Fruit fly (Drosophila melanogaster) whole organism, embryonic: Measurements from ENCODE around the gene Lcp65Ad.
A peak's percentile ranks its signal among the peaks of the same experiment; 100 is the strongest.

Experiments used
- ATbp ChIP-seq: fragments of 200-800 bp; sonication (Bioruptor generic); optimal IDR thresholded peaks from 2 replicates; lab custom pipeline; 2017; ENCODE audit warnings: missing biosample characterization, mild to moderate bottlenecking, missing genetic modification characterization, missing genetic modification reagents
- B-H2 ChIP-seq: fragments of 200-800 bp; sonication (Bioruptor generic); optimal IDR thresholded peaks from 2 replicates; lab custom pipeline; 2018; ENCODE audit warnings: missing biosample characterization, mild to moderate bottlenecking, missing genetic modification characterization
- CG10274 ChIP-seq: fragments of 200-800 bp; sonication (Bioruptor generic); optimal IDR thresholded peaks from 3 replicates; lab custom pipeline; 2017; ENCODE audit warnings: missing biosample characterization, mild to moderate bottlenecking, missing genetic modification characterization
- CG11085 ChIP-seq: fragments of 200-800 bp; sonication (Bioruptor generic); IDR thresholded peaks from 2 replicates; pipeline ENCODE4 v1.3.6; 2022; ENCODE audit warnings: missing biosample characterization, missing genetic modification characterization
- CG11093 ChIP-seq: fragments of 200-800 bp; sonication (Bioruptor generic); IDR thresholded peaks from 3 replicates; pipeline ENCODE4 v1.3.6; 2022; ENCODE audit warnings: missing biosample characterization, missing genetic modification characterization
- CG11696 ChIP-seq: fragments of 200-800 bp; sonication (Bioruptor generic); IDR thresholded peaks from 2 replicates; pipeline ENCODE4 v1.3.6; 2022; ENCODE audit warnings: missing biosample characterization, missing genetic modification characterization
- CG12769 ChIP-seq: fragments of 200-800 bp; sonication (Bioruptor generic); optimal IDR thresholded peaks from 2 replicates; lab custom pipeline; 2019; ENCODE audit warnings: missing biosample characterization, mild to moderate bottlenecking, missing genetic modification characterization, moderate library complexity
- CG12942 ChIP-seq: fragments of 200-800 bp; sonication (Bioruptor generic); optimal IDR thresholded peaks from 3 replicates; lab custom pipeline; 2016; ENCODE audit warnings: missing biosample characterization, missing genetic modification characterization
- CG14050 ChIP-seq: fragments of 200-800 bp; sonication (Bioruptor generic); IDR thresholded peaks from 3 replicates; pipeline ENCODE4 v1.3.6; 2022; ENCODE audit warnings: missing biosample characterization, missing genetic modification characterization
- CG16779 ChIP-seq: fragments of 200-800 bp; sonication (Bioruptor generic); IDR thresholded peaks from 2 replicates; pipeline ENCODE4 v1.3.6; 2022; ENCODE audit warnings: missing biosample characterization, missing genetic modification characterization
- CG17186 ChIP-seq: fragments of 200-800 bp; sonication (Bioruptor generic); optimal IDR thresholded peaks from 3 replicates; lab custom pipeline; 2017; ENCODE audit warnings: missing biosample characterization, missing genetic modification reagents, missing genetic modification characterization
- CG17328 ChIP-seq: fragments of 200-800 bp; sonication (Bioruptor generic); IDR thresholded peaks from 2 replicates; pipeline ENCODE4 v1.3.6; 2022; ENCODE audit warnings: missing biosample characterization, missing genetic modification characterization
- CG17359 ChIP-seq: fragments of 200-800 bp; sonication (Bioruptor generic); optimal IDR thresholded peaks from 3 replicates; lab custom pipeline; 2018; ENCODE audit warnings: missing biosample characterization, mild to moderate bottlenecking, missing genetic modification characterization, moderate library complexity
- CG17385 ChIP-seq: fragments of 200-800 bp; sonication (Bioruptor generic); optimal IDR thresholded peaks from 3 replicates; lab custom pipeline; 2018; ENCODE audit warnings: missing biosample characterization, mild to moderate bottlenecking, missing genetic modification characterization
- CG17568 ChIP-seq: fragments of 200-800 bp; sonication (Bioruptor generic); optimal IDR thresholded peaks from 2 replicates; lab custom pipeline; 2018; ENCODE audit warnings: missing biosample characterization, mild to moderate bottlenecking, missing genetic modification characterization, moderate library complexity
- CG17612 ChIP-seq: fragments of 200-800 bp; sonication (Bioruptor generic); IDR thresholded peaks from 2 replicates; pipeline ENCODE4 v1.3.6; 2022; ENCODE audit warnings: missing biosample characterization, missing genetic modification characterization
- CG18011 ChIP-seq: fragments of 200-800 bp; sonication (Bioruptor generic); optimal IDR thresholded peaks from 2 replicates; lab custom pipeline; 2017; ENCODE audit warnings: missing biosample characterization, missing genetic modification characterization, mild to moderate bottlenecking, moderate library complexity, missing genotype
- CG2129 ChIP-seq: fragments of 200-800 bp; sonication (Bioruptor generic); IDR thresholded peaks from 2 replicates; pipeline ENCODE4 v1.3.6; 2022; ENCODE audit warnings: missing biosample characterization, missing genetic modification characterization; ENCODE audit not compliant: partially characterized antibody
- CG2875 ChIP-seq: fragments of 200-800 bp; sonication (Bioruptor generic); optimal IDR thresholded peaks from 2 replicates; lab custom pipeline; 2017; ENCODE audit warnings: missing biosample characterization, mild to moderate bottlenecking, missing genetic modification characterization, missing genetic modification reagents
- CG33213 ChIP-seq: fragments of 200-800 bp; sonication (Bioruptor generic); optimal IDR thresholded peaks from 3 replicates; lab custom pipeline; 2016; ENCODE audit warnings: missing biosample characterization, missing genetic modification characterization
- CG34376 ChIP-seq: fragments of 200-800 bp; sonication (Bioruptor generic); optimal IDR thresholded peaks from 2 replicates; lab custom pipeline; 2018; ENCODE audit warnings: missing biosample characterization, mild to moderate bottlenecking, missing genetic modification characterization
- CG3838 ChIP-seq: fragments of 200-800 bp; sonication (Bioruptor generic); optimal IDR thresholded peaks from 3 replicates; lab custom pipeline; 2016; ENCODE audit warnings: missing biosample characterization, missing genetic modification characterization
- CG4328 ChIP-seq: fragments of 200-800 bp; sonication (Bioruptor generic); optimal IDR thresholded peaks from 3 replicates; lab custom pipeline; 2017; ENCODE audit warnings: missing biosample characterization, missing genetic modification reagents, missing genetic modification characterization
- CG4404 ChIP-seq: fragments of 200-800 bp; sonication (Bioruptor generic); IDR thresholded peaks from 2 replicates; pipeline ENCODE4 v1.3.6; 2022; ENCODE audit warnings: missing biosample characterization, missing genetic modification characterization
- CG6254 ChIP-seq: fragments of 200-800 bp; sonication (Bioruptor generic); optimal IDR thresholded peaks from 3 replicates; lab custom pipeline; 2017; ENCODE audit warnings: mild to moderate bottlenecking, missing biosample characterization, missing genetic modification reagents, missing genetic modification characterization
- CG6272 ChIP-seq: fragments of 200-800 bp; sonication (Bioruptor generic); IDR thresholded peaks from 2 replicates; pipeline ENCODE4 v1.3.6; 2022; ENCODE audit warnings: missing biosample characterization, missing genetic modification characterization
- CG8359 ChIP-seq: fragments of 200-800 bp; sonication (Bioruptor generic); optimal IDR thresholded peaks from 2 replicates; lab custom pipeline; 2017; ENCODE audit warnings: missing biosample characterization, mild to moderate bottlenecking, missing genetic modification characterization, borderline replicate concordance
- CG8944 ChIP-seq: fragments of 200-800 bp; sonication (Bioruptor generic); optimal IDR thresholded peaks from 3 replicates; lab custom pipeline; 2016; ENCODE audit warnings: missing biosample characterization, missing genetic modification characterization
- CG9215 ChIP-seq: fragments of 200-800 bp; sonication (Bioruptor generic); IDR thresholded peaks from 2 replicates; pipeline ENCODE4 v1.3.6; 2022; ENCODE audit warnings: missing biosample characterization, missing genetic modification characterization
- Camta ChIP-seq: fragments of 200-800 bp; sonication (Bioruptor generic); optimal IDR thresholded peaks from 2 replicates; lab custom pipeline; 2016; ENCODE audit warnings: missing biosample characterization, missing genetic modification characterization
- Elba2 ChIP-seq: fragments of 200-800 bp; sonication (Bioruptor generic); optimal IDR thresholded peaks from 3 replicates; lab custom pipeline; 2016; ENCODE audit warnings: missing biosample characterization, missing genetic modification characterization
- H15 ChIP-seq: fragments of 200-800 bp; sonication (Bioruptor generic); IDR thresholded peaks from 3 replicates; pipeline ENCODE4 v1.3.6; 2022; ENCODE audit warnings: missing biosample characterization, missing genetic modification characterization
- Hr3 ChIP-seq: fragments of 200-800 bp; sonication (Bioruptor generic); optimal IDR thresholded peaks from 3 replicates; lab custom pipeline; 2016; ENCODE audit warnings: missing biosample characterization, missing genetic modification characterization
- Kr ChIP-seq: fragments of 200-800 bp; sonication (Bioruptor generic); optimal IDR thresholded peaks from 2 replicates; lab custom pipeline; 2017; ENCODE audit warnings: missing biosample characterization, mild to moderate bottlenecking, missing genetic modification characterization
- Mrtf ChIP-seq: fragments of 200-800 bp; sonication (Bioruptor generic); IDR thresholded peaks from 3 replicates; pipeline ENCODE4 v1.3.6; 2022; ENCODE audit warnings: missing biosample characterization, missing genetic modification characterization
- NfI ChIP-seq: fragments of 200-800 bp; sonication (Bioruptor generic); optimal IDR thresholded peaks from 3 replicates; lab custom pipeline; 2018; ENCODE audit warnings: missing biosample characterization, mild to moderate bottlenecking, missing genetic modification characterization, moderate library complexity
- crp ChIP-seq, 2 experiments: fragments of 200-800 bp; sonication (Bioruptor generic); optimal IDR thresholded peaks; 2 replicates in 1 of 2; 3 replicates in 1 of 2; lab custom pipeline; 2017; ENCODE audit warnings: missing biosample characterization in 2 of 2, missing genetic modification characterization in 2 of 2, mild to moderate bottlenecking in 1 of 2, moderate library complexity in 1 of 2
- insv ChIP-seq, 2 experiments: fragments of 200-800 bp; sonication (Bioruptor generic); optimal IDR thresholded peaks; 3 replicates each; lab custom pipeline; 2016 to 2018; ENCODE audit warnings: missing biosample characterization in 2 of 2, missing genetic modification characterization in 2 of 2
- lbe ChIP-seq: fragments of 200-800 bp; sonication (Bioruptor generic); optimal IDR thresholded peaks from 2 replicates; lab custom pipeline; 2016; ENCODE audit warnings: missing biosample characterization, mild to moderate bottlenecking, missing genetic modification characterization
- pita ChIP-seq: fragments of 200-800 bp; sonication (Bioruptor generic); optimal IDR thresholded peaks from 2 replicates; lab custom pipeline; 2017; ENCODE audit warnings: missing biosample characterization, mild to moderate bottlenecking, missing genetic modification characterization
- sc ChIP-seq, 3 experiments: fragments of >200 bp in 2 of 3; fragments of 200-800 bp in 1 of 3; sonication (Bioruptor generic) in 1 of 3; optimal IDR thresholded peaks; 2 replicates in 2 of 3; 3 replicates in 1 of 3; lab custom pipeline; 2017; ENCODE audit warnings: mild to moderate bottlenecking in 1 of 3, missing biosample characterization in 1 of 3, missing genetic modification characterization in 1 of 3, missing genetic modification reagents in 1 of 3
- scrt ChIP-seq: fragments of 200-800 bp; sonication (Bioruptor generic); optimal IDR thresholded peaks from 2 replicates; lab custom pipeline; 2018; ENCODE audit warnings: missing biosample characterization, mild to moderate bottlenecking, missing genetic modification characterization, moderate library complexity
- sob ChIP-seq: fragments of 200-800 bp; sonication (Bioruptor generic); IDR thresholded peaks from 2 replicates; pipeline ENCODE4 v1.3.6; 2022; ENCODE audit warnings: missing biosample characterization, missing genetic modification characterization
- tio ChIP-seq: fragments of 200-800 bp; sonication (Bioruptor generic); optimal IDR thresholded peaks from 2 replicates; lab custom pipeline; 2017; ENCODE audit warnings: missing biosample characterization, missing genetic modification characterization, inconsistent platforms
- tna ChIP-seq: fragments of 200-800 bp; sonication (Bioruptor generic); IDR thresholded peaks from 2 replicates; pipeline ENCODE4 v1.3.6; 2022; ENCODE audit warnings: missing biosample characterization, missing genetic modification characterization; ENCODE audit not compliant: partially characterized antibody
- twi ChIP-seq: fragments of 200-800 bp; optimal IDR thresholded peaks from 2 replicates; lab custom pipeline; 2019; ENCODE audit warnings: missing biosample characterization, mild to moderate bottlenecking, missing genetic modification characterization, moderate library complexity
- zen2 ChIP-seq: fragments of 200-800 bp; sonication (Bioruptor generic); IDR thresholded peaks from 3 replicates; pipeline ENCODE4 v1.3.6; 2022; ENCODE audit warnings: missing biosample characterization, missing genetic modification characterization; ENCODE audit not compliant: partially characterized antibody

The Lcp65Ad gene

DNA sequence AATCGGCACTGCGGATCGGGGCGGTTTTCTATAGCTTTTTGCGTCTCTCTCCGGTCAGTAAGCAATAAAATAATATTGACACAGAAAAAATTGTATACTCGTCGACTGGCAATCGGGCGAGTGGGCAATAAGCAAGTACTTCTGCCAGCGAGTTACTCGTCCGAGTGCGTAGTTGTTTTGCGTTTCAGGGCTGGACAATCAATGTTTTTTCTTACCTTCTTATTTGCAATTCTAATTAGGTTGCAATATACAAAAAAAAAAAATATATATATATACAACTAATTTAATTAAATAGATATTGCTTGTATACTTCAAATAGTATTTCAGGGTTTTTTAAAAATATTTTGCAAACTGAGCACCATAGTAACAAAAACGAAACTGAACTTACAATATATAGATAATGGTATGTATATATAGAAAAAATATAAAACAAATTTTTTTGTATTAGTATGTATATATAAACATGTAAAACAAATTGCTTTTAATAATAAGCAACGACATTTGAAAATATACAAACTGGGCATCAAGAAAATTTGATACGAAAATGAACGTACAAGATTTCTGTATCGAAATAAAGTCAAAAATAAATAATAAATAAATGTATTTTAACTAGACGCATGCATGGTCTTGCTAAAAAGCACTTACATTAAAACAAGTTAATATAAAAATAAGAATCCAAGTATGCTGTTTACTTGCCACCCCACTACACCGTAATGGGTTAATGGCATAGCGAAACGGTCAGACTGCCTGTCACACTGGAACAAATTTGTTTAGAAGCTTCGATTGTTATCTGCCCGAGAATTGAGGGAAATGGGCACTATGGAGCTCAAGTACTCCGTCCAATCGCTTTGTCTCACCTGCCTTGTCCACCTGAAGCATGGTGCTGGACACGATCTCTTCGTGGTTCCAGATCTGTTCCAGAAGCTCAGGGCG, 46.1 kb downstream of the Lcp65Ad start, which contains the start of the genes D19A and CG7386 (continued):
- no peak for TF ChIP-seq CG2129 (GFP tag; lab: Robert Waterston, UW)
- peak; percentile 57; the same call in 1 of the 2 replicates for TF ChIP-seq CG6272 (GFP tag; lab: Robert Waterston, UW)
- no peak for TF ChIP-seq sc (optimal IDR thresholded peaks at IDR 0.05; lab: Kevin White, UChicago)
- TF ChIP-seq sc (GFP tag; optimal IDR thresholded peaks at IDR 0.05; lab: Kevin White, UChicago): no peak
- peak; percentile 38 for TF ChIP-seq CG33213 (GFP tag; lab: Kevin White, UChicago)
- TF ChIP-seq CG11093: peak; percentile 53; the same call in 2 of the 3 replicates
- TF ChIP-seq CG2875 (GFP tag; lab: Kevin White, UChicago): no peak
- TF ChIP-seq CG8944 (GFP tag; lab: Kevin White, UChicago): peak; percentile 52
- peak; percentile 97 for TF ChIP-seq Elba2
- TF ChIP-seq Mrtf (GFP tag; lab: Robert Waterston, UW): peak; percentile 68; the same call in 2 of the 3 replicates
- TF ChIP-seq CG34376 (GFP tag; lab: Kevin White, UChicago): no peak
- TF ChIP-seq CG12769: peak; percentile 15
- peak in 1 of 2 experiments; percentile 85 for TF ChIP-seq insv (GFP tag; optimal IDR thresholded peaks at IDR 0.05; lab: Kevin White, UChicago)
- 0 out of 2 replicates have a peak, but pooled peaks have one; percentile 20 for TF ChIP-seq CG16779 (GFP tag; lab: Robert Waterston, UW)
- TF ChIP-seq NfI (GFP tag; lab: Kevin White, UChicago): peak; percentile 45
- no peak for TF ChIP-seq CG3838 (GFP tag; lab: Kevin White, UChicago)
- no peak for TF ChIP-seq CG18011 (GFP tag; lab: Kevin White, UChicago)
- no peak for TF ChIP-seq zen2 (GFP tag; lab: Robert Waterston, UW)
- no peak for TF ChIP-seq CG17612 (GFP tag; lab: Robert Waterston, UW)
- TF ChIP-seq CG14050: peak; percentile 47
- TF ChIP-seq lbe (GFP tag; lab: Kevin White, UChicago): peak; percentile 2
- peak; percentile 38 for TF ChIP-seq CG11696 (GFP tag; lab: Robert Waterston, UW)
- TF ChIP-seq CG12942 (GFP tag; lab: Kevin White, UChicago): no peak
- peak; percentile 70 for TF ChIP-seq sob (GFP tag; lab: Robert Waterston, UW)
- no peak for TF ChIP-seq CG4404
- TF ChIP-seq ATbp (GFP tag; lab: Kevin White, UChicago): no peak
- peak; percentile 28 for TF ChIP-seq CG17385
- no peak for TF ChIP-seq CG6254 (GFP tag; lab: Kevin White, UChicago)
- peak; percentile 44; the same call in 1 of the 2 replicates for TF ChIP-seq CG11085
- TF ChIP-seq B-H2: peak; percentile 54
- peak; percentile 54 for TF ChIP-seq CG17328 (GFP tag; lab: Robert Waterston, UW)
- TF ChIP-seq CG17186 (GFP tag; lab: Kevin White, UChicago): no peak
- no peak for TF ChIP-seq crp (GFP tag; optimal IDR thresholded peaks at IDR 0.05; lab: Kevin White, UChicago)
- no peak for TF ChIP-seq CG17568
- peak; percentile 77 for TF ChIP-seq H15 (GFP tag; lab: Robert Waterston, UW)
- TF ChIP-seq CG4328 (GFP tag; lab: Kevin White, UChicago): peak; percentile 25
- no peak for TF ChIP-seq pita (GFP tag; lab: Kevin White, UChicago)
- no peak for TF ChIP-seq tio (GFP tag; lab: Kevin White, UChicago)
- TF ChIP-seq twi (tag; lab: Kevin White, UChicago): no peak
- no peak for TF ChIP-seq CG8359 (GFP tag; lab: Kevin White, UChicago)
- TF ChIP-seq CG9215 (GFP tag; lab: Robert Waterston, UW): peak; percentile 22; the same call in 1 of the 2 replicates
- peak; percentile 34 for TF ChIP-seq Hr3 (GFP tag; lab: Kevin White, UChicago)
- peak; percentile 44 for TF ChIP-seq CG17359
- TF ChIP-seq Kr (GFP tag; lab: Kevin White, UChicago): no peak
- TF ChIP-seq CG10274 (GFP tag; lab: Kevin White, UChicago): peak; percentile 41
- peak; percentile 8 for TF ChIP-seq scrt (GFP tag; lab: Kevin White, UChicago)
- no peak for TF ChIP-seq tna (GFP tag; lab: Robert Waterston, UW)
- no peak for TF ChIP-seq Camta
